Fruit fly (Drosophila melanogaster) whole organism, adult: Measurements from ENCODE around the gene Pex14.

Experiments used
- CG5204 ChIP-seq: fragments of 200-800 bp; sonication (Bioruptor generic); optimal IDR thresholded peaks from 2 replicates; lab custom pipeline; 2016; ENCODE audit warnings: missing biosample characterization, missing genetic modification characterization
- CG7045 ChIP-seq: fragments of 200-800 bp; sonication (Bioruptor generic); optimal IDR thresholded peaks from 2 replicates; lab custom pipeline; 2017; ENCODE audit warnings: missing biosample characterization, mild to moderate bottlenecking, missing genetic modification characterization
- Hr96 ChIP-seq: fragments of 200-800 bp; sonication (Bioruptor generic); optimal IDR thresholded peaks from 2 replicates; lab custom pipeline; 2016; ENCODE audit warnings: missing biosample characterization, missing genetic modification characterization
- cic ChIP-seq: fragments of 200-800 bp; sonication (Bioruptor generic); optimal IDR thresholded peaks from 2 replicates; lab custom pipeline; 2017; ENCODE audit warnings: missing biosample characterization, mild to moderate bottlenecking, missing genetic modification characterization, moderate library complexity
- kay ChIP-seq: fragments of 200-800 bp; sonication (Bioruptor generic); peaks from one replicate; lab custom pipeline; 2016; ENCODE audit warnings: missing biosample characterization, missing genetic modification characterization, borderline replicate concordance
- ovo ChIP-seq: fragments of 200-800 bp; sonication (Bioruptor generic); optimal IDR thresholded peaks from 2 replicates; lab custom pipeline; 2016; ENCODE audit warnings: missing biosample characterization, missing genetic modification characterization
- tj ChIP-seq: fragments of 200-800 bp; sonication (Bioruptor generic); optimal IDR thresholded peaks from 3 replicates; lab custom pipeline; 2017; ENCODE audit warnings: missing biosample characterization, mild to moderate bottlenecking, missing genetic modification characterization, moderate library complexity

DNA sequence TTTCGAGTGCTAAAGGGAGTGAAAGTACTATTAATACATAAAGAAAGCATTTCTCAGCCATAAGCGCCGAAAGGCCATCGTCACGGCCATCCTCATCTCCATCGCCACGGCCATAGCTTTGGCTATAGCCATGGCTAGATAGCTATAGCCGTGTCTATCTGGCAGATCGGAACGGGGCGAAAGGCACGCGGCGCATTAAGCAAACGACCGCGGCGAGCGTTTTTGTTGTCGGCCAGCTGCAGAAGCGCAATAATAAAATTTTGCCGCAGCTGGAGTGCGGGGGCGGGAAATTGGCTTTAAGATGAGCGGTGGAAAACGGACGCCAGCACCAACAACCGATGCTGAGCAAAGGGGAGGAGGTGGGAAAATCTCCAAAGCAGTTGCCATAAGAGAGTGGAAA lies 28.2 kb upstream of the Pex14 start:
- TF ChIP-seq Hr96 (GFP tag; lab: Kevin White, UChicago) (no peak), kay (no peak), ovo (no peak), tj (no peak), CG5204 (no peak), cic (GFP tag; lab: Kevin White, UChicago) (no peak), CG7045 (GFP tag; lab: Kevin White, UChicago) (no peak)
